Worm (Caenorhabditis elegans): ENCODE measurements around the gene C01G10.7.
A peak's percentile ranks its signal among the peaks of the same experiment; 100 is the strongest.

- peak; percentile 23 for TF ChIP-seq nhr-237 (tag; optimal IDR thresholded peaks at IDR 0.05)
- peak; percentile 42 for TF ChIP-seq ZK546.5 (tag; optimal IDR thresholded peaks at IDR 0.05)
Measured at ce11 chrV:15085335-15085800, at the start of gene C01G10.7, which contains the start of gene ahsa-1.
